Fruit fly (Drosophila melanogaster): ENCODE measurements around the gene x16.

The x16 gene

dm6 chr2L:6948540-6948942, 28.5 kb upstream of the x16 start, which contains the start of gene ihog (continued):
- TF ChIP-seq CG9727 (GFP tag; optimal IDR thresholded peaks at IDR 0.05) (no peak), CG13123 (GFP tag; optimal IDR thresholded peaks at IDR 0.05) (no peak), Dref (GFP tag; IDR thresholded peaks at IDR 0.05) (peak; percentile 7; the same call in 1 of the 2 replicates), chinmo (GFP tag; IDR thresholded peaks at IDR 0.05; ENCODE audit: partially characterized antibody) (peak; percentile 99), nom (GFP tag; optimal IDR thresholded peaks at IDR 0.05) (peak; percentile 20)

dm6 chr2L:6945088-6945487, 25.1 kb upstream of the x16 start, which contains the start of gene Fgop2:
Fgop2 (minus strand) TSS chr2L:6945289.
- TF ChIP-seq E2f2 (GFP tag; IDR thresholded peaks at IDR 0.05) (peak; percentile 82), CG10654 (GFP tag; optimal IDR thresholded peaks at IDR 0.05) (no peak), Ets97D (GFP tag; optimal IDR thresholded peaks at IDR 0.05) (peak; percentile 20), BtbVII (GFP tag; optimal IDR thresholded peaks at IDR 0.05) (no peak), Six4 (GFP tag; optimal IDR thresholded peaks at IDR 0.05) (no peak), CG2712 (tag; optimal IDR thresholded peaks at IDR 0.05) (peak; percentile 4), dm (GFP tag; optimal IDR thresholded peaks at IDR 0.05) (no peak), CG8924 (tag; optimal IDR thresholded peaks at IDR 0.05) (no peak), NfI (GFP tag; optimal IDR thresholded peaks at IDR 0.05) (no peak), CG10267 (tag; optimal IDR thresholded peaks at IDR 0.05) (peak; percentile 30), CG14860 (GFP tag; IDR thresholded peaks at IDR 0.05; ENCODE audit: partially characterized antibody) (no peak), sisA (GFP tag; IDR thresholded peaks at IDR 0.05) (no peak), Max (GFP tag; optimal IDR thresholded peaks at IDR 0.05) (no peak), tin (GFP tag; optimal IDR thresholded peaks at IDR 0.05) (no peak), MESR4 (GFP tag; optimal IDR thresholded peaks at IDR 0.05) (peak; percentile 81), tgo (GFP tag; IDR thresholded peaks at IDR 0.05) (no peak), CG30020 (tag; optimal IDR thresholded peaks at IDR 0.05) (peak; percentile 13), CG11504 (tag; optimal IDR thresholded peaks at IDR 0.05) (no peak), jing (GFP tag; optimal IDR thresholded peaks at IDR 0.05) (no peak), CG13775 (GFP tag; optimal IDR thresholded peaks at IDR 0.05) (no peak), Spps (tag; optimal IDR thresholded peaks at IDR 0.05) (no peak), Dad (GFP tag; optimal IDR thresholded peaks at IDR 0.05) (no peak), CG6765 (GFP tag; optimal IDR thresholded peaks at IDR 0.05) (no peak), gcm (GFP tag; optimal IDR thresholded peaks at IDR 0.05) (no peak), BEAF-32 (GFP tag; optimal IDR thresholded peaks at IDR 0.05) (peak; percentile 25), Blimp-1 (GFP tag; optimal IDR thresholded peaks at IDR 0.05) (no peak), vfl (GFP tag; optimal IDR thresholded peaks at IDR 0.05) (no peak), CG10209 (GFP tag; optimal IDR thresholded peaks at IDR 0.05) (no peak), ERR (GFP tag; optimal IDR thresholded peaks at IDR 0.05) (no peak), CG11247 (GFP tag; IDR thresholded peaks at IDR 0.05) (no peak), gsb-n (tag; optimal IDR thresholded peaks at IDR 0.05) (no peak), CG1603 (tag; optimal IDR thresholded peaks at IDR 0.05) (peak; percentile 51), mld (GFP tag; IDR thresholded peaks at IDR 0.05; ENCODE audit: partially characterized antibody) (no peak), CG14965 (GFP tag; optimal IDR thresholded peaks at IDR 0.05; ENCODE audit: borderline replicate concordance) (no peak), CG15601 (tag; optimal IDR thresholded peaks at IDR 0.05) (peak; percentile 49), gem (tag; optimal IDR thresholded peaks at IDR 0.05) (no peak), CG16779 (GFP tag; IDR thresholded peaks at IDR 0.05) (no peak), CG6654 (GFP tag; optimal IDR thresholded peaks at IDR 0.05) (no peak), corto (GFP tag; optimal IDR thresholded peaks at IDR 0.05) (no peak), CG9727 (GFP tag; optimal IDR thresholded peaks at IDR 0.05) (no peak), cad (GFP tag; optimal IDR thresholded peaks at IDR 0.05) (peak; percentile 31), Dp (GFP tag; optimal IDR thresholded peaks at IDR 0.05) (peak; percentile 74), bigmax (GFP tag; optimal IDR thresholded peaks at IDR 0.05) (no peak), gfzf (GFP tag; optimal IDR thresholded peaks at IDR 0.05) (peak; percentile 91), CG2889 (GFP tag; IDR thresholded peaks at IDR 0.05) (no peak)

Data from whole organism, embryonic.